Worm (Caenorhabditis elegans) whole organism, young adult: ENCODE data around the gene fbxb-75.
A peak's percentile ranks its signal among the peaks of the same experiment; 100 is the strongest.

Source experiments
- B0261.1 ChIP-seq: sonication (generic microtip); optimal IDR thresholded peaks from 2 replicates; lab custom pipeline; 2016; ENCODE audit warnings: mild to moderate bottlenecking, missing genetic modification characterization, moderate library complexity, missing compliant biosample characterization
- B0336.3 ChIP-seq: fragments of 200-800 bp; sonication (Bioruptor generic); IDR thresholded peaks from 2 replicates; pipeline ENCODE4 v1.3.6; 2022; ENCODE audit warnings: missing genetic modification characterization, missing compliant biosample characterization
- F37B4.10 ChIP-seq: fragments of 200-800 bp; sonication (Bioruptor generic); IDR thresholded peaks from 2 replicates; pipeline ENCODE4 v1.3.6; 2022; ENCODE audit warnings: missing genetic modification characterization, missing compliant biosample characterization
- F52B5.7 ChIP-seq: sonication (generic microtip); optimal IDR thresholded peaks from 2 replicates; lab custom pipeline; 2016; ENCODE audit warnings: mild to moderate bottlenecking, missing genetic modification characterization, missing compliant biosample characterization
- F55B11.4 ChIP-seq: sonication (generic microtip); optimal IDR thresholded peaks from 2 replicates; lab custom pipeline; 2016; ENCODE audit warnings: missing compliant biosample characterization, missing genetic modification characterization, borderline replicate concordance; ENCODE audit not compliant: insufficient read depth
- K11D2.4 ChIP-seq: fragments of 200-800 bp; sonication (Bioruptor generic); IDR thresholded peaks from 2 replicates; pipeline ENCODE4 v1.3.6; 2022; ENCODE audit warnings: missing genetic modification reagents, missing genetic modification characterization, missing compliant biosample characterization
- K12H6.12 ChIP-seq: fragments of 200-800 bp; sonication (Bioruptor generic); optimal IDR thresholded peaks from 2 replicates; lab custom pipeline; 2018; ENCODE audit warnings: mild to moderate bottlenecking, missing genetic modification characterization, missing compliant biosample characterization
- Y67H2A.10 ChIP-seq: fragments of 200-800 bp; sonication (Bioruptor generic); conservative IDR thresholded peaks from 2 replicates; pipeline ENCODE4 v1.3.6; 2022; ENCODE audit warnings: missing genetic modification reagents, missing genetic modification characterization, missing compliant biosample characterization
- Y79H2A.3 ChIP-seq: fragments of 200-800 bp; sonication (Bioruptor generic); conservative IDR thresholded peaks from 2 replicates; pipeline ENCODE4 v1.3.6; 2022; ENCODE audit warnings: missing genetic modification reagents, missing genetic modification characterization, missing compliant biosample characterization
- akir-1 ChIP-seq: fragments of 200-800 bp; sonication (Bioruptor generic); optimal IDR thresholded peaks from 2 replicates; lab custom pipeline; 2018; ENCODE audit warnings: mild to moderate bottlenecking, missing genetic modification characterization, moderate library complexity, missing compliant biosample characterization
- cebp-1 ChIP-seq, 2 experiments: fragments of 200-800 bp in 1 of 2; sonication (Bioruptor generic) in 1 of 2; sonication (generic microtip) in 1 of 2; IDR thresholded peaks in 1 of 2; optimal IDR thresholded peaks in 1 of 2; 2 replicates each; pipeline versions ENCODE4 v1.3.6 to Lab custom; 2017 to 2022; ENCODE audit warnings: missing compliant biosample characterization in 2 of 2, missing genetic modification characterization in 2 of 2, mild to moderate bottlenecking in 1 of 2, missing genetic modification reagents in 1 of 2, moderate library complexity in 1 of 2
- ceh-27 ChIP-seq: fragments of 200-800 bp; sonication (Bioruptor generic); optimal IDR thresholded peaks from 2 replicates; lab custom pipeline; 2018; ENCODE audit warnings: mild to moderate bottlenecking, missing genetic modification characterization, moderate library complexity, missing compliant biosample characterization
- chd-7 ChIP-seq: sonication (generic microtip); optimal IDR thresholded peaks from 2 replicates; lab custom pipeline; 2016; ENCODE audit warnings: mild to moderate bottlenecking, missing genetic modification characterization, moderate library complexity, missing compliant biosample characterization
- dox-1 ChIP-seq: fragments of 200-800 bp; sonication (Bioruptor generic); IDR thresholded peaks from 2 replicates; pipeline ENCODE4 v1.3.6; 2022; ENCODE audit warnings: missing genetic modification reagents, missing genetic modification characterization, missing compliant biosample characterization
- dpff-1 ChIP-seq: sonication (generic microtip); optimal IDR thresholded peaks from 2 replicates; lab custom pipeline; 2017; ENCODE audit warnings: mild to moderate bottlenecking, missing genetic modification characterization, missing compliant biosample characterization
- egrh-3 ChIP-seq: fragments of 200-800 bp; sonication (Bioruptor generic); IDR thresholded peaks from 2 replicates; pipeline ENCODE4 v1.3.6; 2022; ENCODE audit warnings: missing genetic modification reagents, missing genetic modification characterization, missing compliant biosample characterization
- gei-17 ChIP-seq: fragments of 200-800 bp; sonication (Bioruptor generic); optimal IDR thresholded peaks from 2 replicates; lab custom pipeline; 2018; ENCODE audit warnings: mild to moderate bottlenecking, missing genetic modification characterization, missing compliant biosample characterization
- hlh-12 ChIP-seq: sonication (generic microtip); optimal IDR thresholded peaks from 2 replicates; lab custom pipeline; 2016; ENCODE audit warnings: missing genetic modification characterization, missing compliant biosample characterization
- hlh-26 ChIP-seq: fragments of 200-800 bp; sonication (Bioruptor generic); conservative IDR thresholded peaks from 2 replicates; pipeline ENCODE4 v1.3.6; 2022; ENCODE audit warnings: missing genetic modification reagents, missing genetic modification characterization, missing compliant biosample characterization
- lag-1 ChIP-seq: fragments of 200-800 bp; sonication (Bioruptor generic); IDR thresholded peaks from 2 replicates; pipeline ENCODE4 v1.3.6; 2022; ENCODE audit warnings: missing genetic modification reagents, missing genetic modification characterization, missing compliant biosample characterization
- lin-26 ChIP-seq: fragments of 200-800 bp; sonication (Bioruptor generic); IDR thresholded peaks from 2 replicates; pipeline ENCODE4 v1.3.6; 2022; ENCODE audit warnings: missing genetic modification reagents, missing genetic modification characterization, missing compliant biosample characterization
- lin-35 ChIP-seq, 3 experiments: fragments of 150-350 bp in 2 of 3; sonication (generic microtip) in 1 of 3; optimal IDR thresholded peaks; 2 replicates each; lab custom pipeline; 2014 to 2018; ENCODE audit warnings: missing biosample characterization in 3 of 3, missing genetic modification characterization in 3 of 3, missing genetic modification reagents in 3 of 3
- lin-54 ChIP-seq: fragments of 200-800 bp; sonication (Bioruptor generic); optimal IDR thresholded peaks from 2 replicates; lab custom pipeline; 2018; ENCODE audit warnings: mild to moderate bottlenecking, missing genetic modification characterization, missing compliant biosample characterization
- lsl-1 ChIP-seq: fragments of 200-800 bp; sonication (Bioruptor generic); optimal IDR thresholded peaks from 2 replicates; lab custom pipeline; 2018; ENCODE audit warnings: mild to moderate bottlenecking, missing genetic modification characterization, moderate library complexity, missing compliant biosample characterization
- madf-10 ChIP-seq: sonication (generic microtip); optimal IDR thresholded peaks from 2 replicates; lab custom pipeline; 2016; ENCODE audit warnings: mild to moderate bottlenecking, missing genetic modification characterization, missing compliant biosample characterization
- mcd-1 ChIP-seq: fragments of 200-800 bp; sonication (Bioruptor generic); IDR thresholded peaks from 2 replicates; pipeline ENCODE4 v1.3.6; 2022; ENCODE audit warnings: missing genetic modification reagents, missing genetic modification characterization, missing compliant biosample characterization
- mxl-1 ChIP-seq: sonication (generic microtip); optimal IDR thresholded peaks from 2 replicates; lab custom pipeline; 2016; ENCODE audit warnings: missing genetic modification characterization, missing compliant biosample characterization
- nfya-1 ChIP-seq: sonication (generic microtip); optimal IDR thresholded peaks from 2 replicates; lab custom pipeline; 2017; ENCODE audit warnings: antibody characterized with exemption, missing compliant biosample characterization, missing genetic modification characterization, borderline replicate concordance; ENCODE audit not compliant: insufficient read depth
- nhr-179 ChIP-seq: sonication (generic microtip); optimal IDR thresholded peaks from 2 replicates; lab custom pipeline; 2016; ENCODE audit warnings: mild to moderate bottlenecking, missing genetic modification characterization, missing compliant biosample characterization
- pha-4 ChIP-seq: fragments of 150-350 bp; sonication (generic microtip); optimal IDR thresholded peaks from 2 replicates; lab custom pipeline; 2014; ENCODE audit warnings: missing biosample characterization, missing genetic modification reagents, missing genetic modification characterization
- rcor-1 ChIP-seq: fragments of 200-800 bp; sonication (Bioruptor generic); IDR thresholded peaks from 2 replicates; pipeline ENCODE4 v1.3.6; 2022; ENCODE audit warnings: missing genetic modification reagents, missing genetic modification characterization, missing compliant biosample characterization
- repo-1 ChIP-seq: sonication (generic microtip); optimal IDR thresholded peaks from 2 replicates; lab custom pipeline; 2017; ENCODE audit warnings: mild to moderate bottlenecking, missing genetic modification characterization, missing compliant biosample characterization
- rpc-1 ChIP-seq, 2 experiments: fragments of 150-350 bp in 1 of 2; sonication (generic microtip) in 1 of 2; optimal IDR thresholded peaks; 2 replicates each; lab custom pipeline; 2014 to 2018; ENCODE audit warnings: missing biosample characterization in 1 of 2, missing genetic modification characterization in 1 of 2, missing genetic modification reagents in 1 of 2, missing genotype in 1 of 2
- snpc-4 ChIP-seq, 5 experiments: fragments of 150-350 bp in 1 of 5; sonication (generic microtip) in 4 of 5; optimal IDR thresholded peaks; 2 replicates each; lab custom pipeline; 2014 to 2018; ENCODE audit warnings: missing genetic modification characterization in 5 of 5, missing biosample characterization in 3 of 5, antibody characterized with exemption in 2 of 5, mild to moderate bottlenecking in 2 of 5, missing compliant biosample characterization in 2 of 5, missing genotype in 2 of 5, moderate library complexity in 2 of 5, missing genetic modification reagents in 1 of 5
- tbp1 ChIP-seq: fragments of 200-800 bp; sonication (Bioruptor generic); optimal IDR thresholded peaks from 2 replicates; lab custom pipeline; 2018; ENCODE audit warnings: mild to moderate bottlenecking, missing genetic modification characterization, missing compliant biosample characterization
- tlf-1 ChIP-seq: fragments of 200-800 bp; sonication (Bioruptor generic); optimal IDR thresholded peaks from 2 replicates; lab custom pipeline; 2018; ENCODE audit warnings: mild to moderate bottlenecking, missing genetic modification characterization, missing compliant biosample characterization
- zfh-2 ChIP-seq: fragments of 200-800 bp; sonication (Bioruptor generic); conservative IDR thresholded peaks from 2 replicates; pipeline ENCODE4 v1.3.6; 2022; ENCODE audit warnings: missing genetic modification reagents, missing genetic modification characterization, missing compliant biosample characterization
- ztf-18 ChIP-seq: sonication (generic microtip); optimal IDR thresholded peaks from 2 replicates; lab custom pipeline; 2016; ENCODE audit warnings: missing genotype, mild to moderate bottlenecking, missing genetic modification characterization, missing compliant biosample characterization
- ztf-25 ChIP-seq: fragments of 200-800 bp; sonication (Bioruptor generic); IDR thresholded peaks from 2 replicates; pipeline ENCODE4 v1.3.6; 2022; ENCODE audit warnings: missing genetic modification reagents, missing genetic modification characterization, missing compliant biosample characterization
- ztf-26 ChIP-seq: sonication (generic microtip); optimal IDR thresholded peaks from 2 replicates; lab custom pipeline; 2017; ENCODE audit warnings: missing genetic modification characterization, missing compliant biosample characterization
- ztf-3 ChIP-seq: fragments of 200-800 bp; sonication (Bioruptor generic); optimal IDR thresholded peaks from 2 replicates; lab custom pipeline; 2018; ENCODE audit warnings: mild to moderate bottlenecking, missing genetic modification characterization, missing compliant biosample characterization

Gene fbxb-75

ce11 chrIV:4411948-4412335, 29.0 kb downstream of the fbxb-75 start:
- TF ChIP-seq repo-1 (tag; lab: Kevin White, UChicago) (no peak), nfya-1 (tag; lab: Kevin White, UChicago) (no peak), pha-4 (tag; lab: Kevin White, UChicago) (no peak), akir-1 (no peak), mcd-1 (0 out of 2 replicates have a peak, but pooled peaks have one; percentile 6), F52B5.7 (tag; lab: Kevin White, UChicago) (no peak), Y79H2A.3 (0 out of 2 replicates have a peak, but pooled peaks have one; percentile 58), ztf-3 (no peak), ceh-27 (GFP tag; lab: Kevin White, UChicago) (no peak), lin-26 (GFP tag; lab: Robert Waterston, UW) (no peak), egrh-3 (GFP tag; lab: Robert Waterston, UW) (no peak), tbp1 (GFP tag; lab: Kevin White, UChicago) (no peak), dpff-1 (tag; lab: Kevin White, UChicago) (no peak), K12H6.12 (no peak), lsl-1 (no peak), rcor-1 (GFP tag; lab: Robert Waterston, UW) (no peak), Y67H2A.10 (GFP tag; lab: Robert Waterston, UW) (no peak), zfh-2 (GFP tag; lab: Robert Waterston, UW) (peak; percentile 69), B0261.1 (tag; lab: Kevin White, UChicago) (no peak)

- TF ChIP-seq madf-10 (no peak), B0336.3 (no peak), snpc-4 (GFP tag; optimal IDR thresholded peaks at IDR 0.05; lab: Kevin White, UChicago) (no peak), snpc-4 (tag; optimal IDR thresholded peaks at IDR 0.05; lab: Kevin White, UChicago) (no peak), hlh-26 (no peak), ztf-26 (tag; lab: Kevin White, UChicago) (no peak), Y79H2A.3 (no peak), K11D2.4 (GFP tag; lab: Robert Waterston, UW) (no peak), gei-17 (GFP tag; lab: Kevin White, UChicago) (no peak), lin-35 (GFP tag; optimal IDR thresholded peaks at IDR 0.05; lab: Kevin White, UChicago) (no peak)
Measured at ce11 chrIV:4411311-4411947, 29.5 kb downstream of the fbxb-75 start.

ce11 chrIV:4410526-4410925, 30.5 kb downstream of the fbxb-75 start:
- TF ChIP-seq F37B4.10 (GFP tag; lab: Robert Waterston, UW), result no peak
- TF ChIP-seq tlf-1 (GFP tag; lab: Kevin White, UChicago), result no peak

ce11 chrIV:4408714-4409113, 32.3 kb downstream of the fbxb-75 start:
- TF ChIP-seq Y67H2A.10 (GFP tag; lab: Robert Waterston, UW), result no peak
- TF ChIP-seq repo-1 (tag; lab: Kevin White, UChicago), result peak; percentile 7
- peak; percentile 17 for TF ChIP-seq chd-7 (tag; lab: Kevin White, UChicago)
- TF ChIP-seq gei-17 (GFP tag; lab: Kevin White, UChicago), result no peak
- no peak for TF ChIP-seq ztf-25
- TF ChIP-seq dpff-1 (tag; lab: Kevin White, UChicago), result no peak
- TF ChIP-seq lin-54 (GFP tag; lab: Kevin White, UChicago), result no peak
- no peak for TF ChIP-seq B0261.1 (tag; lab: Kevin White, UChicago)
- no peak for TF ChIP-seq ztf-18 (tag; lab: Kevin White, UChicago)
- TF ChIP-seq hlh-12 (tag; lab: Kevin White, UChicago), result no peak
- no peak for TF ChIP-seq nhr-179
- 0 out of 2 replicates have a peak, but pooled peaks have one; percentile 36 for TF ChIP-seq dox-1
- no peak for TF ChIP-seq cebp-1 (GFP tag; IDR thresholded peaks at IDR 0.05; lab: Robert Waterston, UW)
- TF ChIP-seq cebp-1 (tag; optimal IDR thresholded peaks at IDR 0.05; lab: Kevin White, UChicago), result peak; percentile 28
- no peak for TF ChIP-seq F55B11.4 (tag; lab: Kevin White, UChicago)
- no peak for TF ChIP-seq lag-1 (GFP tag; lab: Robert Waterston, UW)
- TF ChIP-seq rpc-1 (optimal IDR thresholded peaks at IDR 0.05; lab: Kevin White, UChicago), result no peak
- no peak for TF ChIP-seq rpc-1 (tag; optimal IDR thresholded peaks at IDR 0.05; lab: Kevin White, UChicago)
- no peak for TF ChIP-seq pha-4 (tag; lab: Kevin White, UChicago)
- TF ChIP-seq mxl-1, result no peak
- TF ChIP-seq nfya-1 (tag; lab: Kevin White, UChicago), result no peak
- TF ChIP-seq B0336.3, result no peak
